Worm (Caenorhabditis elegans): ENCODE measurements around the gene T23F2.4.

T23F2.4 gene

DNA sequence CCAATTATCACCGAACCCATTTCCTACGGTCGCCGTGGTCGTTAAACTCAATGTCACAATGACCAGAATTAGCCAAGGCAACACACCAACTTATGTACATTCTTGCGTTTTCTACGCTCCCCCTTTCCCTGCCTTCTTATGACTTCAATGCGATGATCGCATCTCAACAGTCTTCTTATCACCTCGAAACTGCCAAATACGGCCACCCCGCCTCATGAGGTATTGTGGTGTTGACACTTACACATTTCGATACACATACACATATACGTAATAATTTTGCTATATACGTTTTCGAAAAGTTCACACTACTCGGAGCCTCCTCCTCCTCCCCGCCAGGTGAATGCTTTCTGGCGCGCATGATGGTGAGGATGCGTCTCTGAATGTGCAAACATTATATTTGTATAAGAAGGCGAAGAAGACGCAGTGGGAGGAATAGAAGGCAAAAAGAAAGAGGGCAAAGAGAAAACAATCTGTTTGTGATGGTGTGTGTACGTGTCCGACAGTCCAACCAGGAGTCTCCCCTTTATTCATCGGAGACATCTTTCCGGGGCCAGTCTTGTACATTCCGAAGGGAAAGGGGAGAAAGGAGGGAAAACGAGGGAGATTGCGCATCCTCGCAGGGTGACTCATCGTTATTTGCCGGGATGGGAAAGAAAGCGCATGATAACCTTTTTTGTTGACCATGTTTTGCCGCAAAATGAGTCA lies 34.9 kb downstream of the T23F2.4 start (continued):
- TF ChIP-seq ceh-24 (tag; optimal IDR thresholded peaks at IDR 0.05) (no peak), ref-2 (tag; optimal IDR thresholded peaks at IDR 0.05) (peak; percentile 58), pros-1 (tag; optimal IDR thresholded peaks at IDR 0.05) (no peak), madf-2 (tag; optimal IDR thresholded peaks at IDR 0.05) (no peak), nfya-1 (tag; optimal IDR thresholded peaks at IDR 0.05) (peak; percentile 52), fkh-10 (GFP tag; optimal IDR thresholded peaks at IDR 0.05) (no peak), unc-55 (GFP tag; optimal IDR thresholded peaks at IDR 0.05) (no peak), hlh-8 (tag; optimal IDR thresholded peaks at IDR 0.05) (no peak), pha-4 (tag; optimal IDR thresholded peaks at IDR 0.05) (no peak), sdc-2 (tag; optimal IDR thresholded peaks at IDR 0.05) (peak; percentile 51), sox-4 (tag; optimal IDR thresholded peaks at IDR 0.05) (no peak), ceh-6 (GFP tag; optimal IDR thresholded peaks at IDR 0.05) (no peak), pqm-1 (tag; optimal IDR thresholded peaks at IDR 0.05) (peak; percentile 64), ceh-34 (tag; optimal IDR thresholded peaks at IDR 0.05) (peak; percentile 60), pha-2 (tag; optimal IDR thresholded peaks at IDR 0.05) (peak; percentile 55), ttx-3 (tag; optimal IDR thresholded peaks at IDR 0.05) (no peak), ceh-9 (tag; optimal IDR thresholded peaks at IDR 0.05) (no peak), pax-1 (tag; optimal IDR thresholded peaks at IDR 0.05) (no peak), ceh-18 (tag; optimal IDR thresholded peaks at IDR 0.05) (no peak), ets-4 (tag; optimal IDR thresholded peaks at IDR 0.05) (no peak), dve-1 (tag; optimal IDR thresholded peaks at IDR 0.05) (no peak), che-1 (tag; optimal IDR thresholded peaks at IDR 0.05) (no peak), ceh-30 (tag; optimal IDR thresholded peaks at IDR 0.05) (no peak), dmd-4 (tag; optimal IDR thresholded peaks at IDR 0.05; ENCODE audit: borderline replicate concordance) (peak; percentile 44), nhr-232 (tag; optimal IDR thresholded peaks at IDR 0.05) (no peak)

- TF ChIP-seq F13H6.1 (tag; optimal IDR thresholded peaks at IDR 0.05), result no peak
- TF ChIP-seq pat-9 (tag; optimal IDR thresholded peaks at IDR 0.05), result no peak
Measured at ce11 chrX:5479300-5479811, 35.5 kb downstream of the T23F2.4 start, which contains the start of gene dlg-1. Gene dlg-1, plus strand, starts transcription at chrX:5479700.

ce11 chrX:5478875-5479274 lies 36.0 kb downstream of the T23F2.4 start:
- TF ChIP-seq Y22D7AL.16 (tag; optimal IDR thresholded peaks at IDR 0.05) (no peak), pha-4 (tag; optimal IDR thresholded peaks at IDR 0.05) (no peak), pha-2 (tag; optimal IDR thresholded peaks at IDR 0.05) (no peak), lim-6 (tag; optimal IDR thresholded peaks at IDR 0.05) (no peak), unc-3 (GFP tag; conservative IDR thresholded peaks at IDR 0.05) (no peak), unc-3 (tag; optimal IDR thresholded peaks at IDR 0.05) (no peak), ceh-31 (tag; optimal IDR thresholded peaks at IDR 0.05) (no peak), hlh-8 (tag; optimal IDR thresholded peaks at IDR 0.05) (no peak), F13H6.1 (tag; optimal IDR thresholded peaks at IDR 0.05) (no peak), nfya-1 (tag; optimal IDR thresholded peaks at IDR 0.05) (no peak), nhr-11 (tag; optimal IDR thresholded peaks at IDR 0.05) (no peak), odd-2 (tag; optimal IDR thresholded peaks at IDR 0.05) (no peak), ceh-6 (GFP tag; optimal IDR thresholded peaks at IDR 0.05) (no peak), rnt-1 (tag; optimal IDR thresholded peaks at IDR 0.05) (no peak), K02D7.2 (tag; optimal IDR thresholded peaks at IDR 0.05) (no peak), elt-2 (tag; optimal IDR thresholded peaks at IDR 0.05) (no peak)

DNA sequence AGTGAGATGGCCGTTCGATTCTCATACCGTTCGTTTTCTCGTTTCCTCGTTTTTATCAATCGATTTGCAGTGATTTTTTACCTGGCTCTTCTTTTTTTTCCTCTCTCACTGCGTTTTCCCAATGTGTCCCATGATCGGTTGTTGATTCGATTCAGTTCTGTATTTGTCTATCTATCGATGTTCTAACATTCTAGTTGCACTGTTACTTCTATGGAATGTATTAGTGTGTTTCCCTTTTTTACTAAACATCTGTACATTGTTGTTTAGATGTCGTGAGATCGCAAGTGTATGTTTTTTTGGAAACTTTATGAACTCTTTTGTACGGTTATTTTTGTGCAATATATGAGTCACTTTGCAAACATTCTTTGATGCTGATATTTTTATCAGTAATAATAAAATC lies 37.3 kb downstream of the T23F2.4 start:
- TF ChIP-seq ceh-30 (tag; optimal IDR thresholded peaks at IDR 0.05), result no peak
- TF ChIP-seq ahr-1 (tag; optimal IDR thresholded peaks at IDR 0.05), result no peak
- no peak for TF ChIP-seq hlh-30 (tag; optimal IDR thresholded peaks at IDR 0.05; ENCODE audit: insufficient read depth)
- TF ChIP-seq madf-2 (tag; optimal IDR thresholded peaks at IDR 0.05), result no peak
- TF ChIP-seq ceh-34 (tag; optimal IDR thresholded peaks at IDR 0.05), result no peak
- no peak for TF ChIP-seq elt-2 (tag; optimal IDR thresholded peaks at IDR 0.05)
- TF ChIP-seq odd-2 (tag; optimal IDR thresholded peaks at IDR 0.05), result no peak
- no peak for TF ChIP-seq ceh-9 (tag; optimal IDR thresholded peaks at IDR 0.05)
- TF ChIP-seq ceh-31 (tag; optimal IDR thresholded peaks at IDR 0.05), result no peak
- TF ChIP-seq sox-4 (tag; optimal IDR thresholded peaks at IDR 0.05), result no peak
- no peak for TF ChIP-seq pat-9 (tag; optimal IDR thresholded peaks at IDR 0.05)
- no peak for TF ChIP-seq lin-11 (tag; optimal IDR thresholded peaks at IDR 0.05)
